Fruit fly (Drosophila melanogaster) whole organism, embryonic: ENCODE measurements around the gene FeCH.

Experiments
- ATbp ChIP-seq: fragments of 200-800 bp; sonication (Bioruptor generic); optimal IDR thresholded peaks from 2 replicates; lab custom pipeline; 2017; ENCODE audit warnings: missing biosample characterization, mild to moderate bottlenecking, missing genetic modification characterization, missing genetic modification reagents
- Abd-B ChIP-seq: fragments of 200-800 bp; sonication (Bioruptor generic); optimal IDR thresholded peaks from 2 replicates; lab custom pipeline; 2018; ENCODE audit warnings: missing biosample characterization, mild to moderate bottlenecking, missing genetic modification characterization, moderate library complexity
- CG10565 ChIP-seq: fragments of 200-800 bp; sonication (Bioruptor generic); optimal IDR thresholded peaks from 3 replicates; lab custom pipeline; 2016; ENCODE audit warnings: missing biosample characterization, mild to moderate bottlenecking, missing genetic modification characterization
- CG11504 ChIP-seq: fragments of 200-800 bp; sonication (Bioruptor generic); optimal IDR thresholded peaks from 3 replicates; lab custom pipeline; 2019; ENCODE audit warnings: missing biosample characterization, mild to moderate bottlenecking, missing genetic modification characterization, moderate library complexity
- CG11695 ChIP-seq: fragments of 200-800 bp; sonication (Bioruptor generic); IDR thresholded peaks from 3 replicates; pipeline ENCODE4 v1.3.6; 2022; ENCODE audit warnings: missing biosample characterization, missing genetic modification characterization
- CG12219 ChIP-seq: fragments of 200-800 bp; sonication (Bioruptor generic); optimal IDR thresholded peaks from 3 replicates; lab custom pipeline; 2018; ENCODE audit warnings: missing biosample characterization, mild to moderate bottlenecking, missing genetic modification characterization
- CG13424 ChIP-seq: fragments of 200-800 bp; sonication (Bioruptor generic); optimal IDR thresholded peaks from 2 replicates; lab custom pipeline; 2019; ENCODE audit warnings: missing biosample characterization, mild to moderate bottlenecking, missing genetic modification characterization, moderate library complexity
- CG15269 ChIP-seq: fragments of 200-800 bp; sonication (Bioruptor generic); optimal IDR thresholded peaks from 2 replicates; lab custom pipeline; 2018; ENCODE audit warnings: missing biosample characterization, mild to moderate bottlenecking, missing genetic modification characterization, moderate library complexity
- CG16779 ChIP-seq: fragments of 200-800 bp; sonication (Bioruptor generic); IDR thresholded peaks from 2 replicates; pipeline ENCODE4 v1.3.6; 2022; ENCODE audit warnings: missing biosample characterization, missing genetic modification characterization
- CG17829 ChIP-seq: fragments of 200-800 bp; optimal IDR thresholded peaks from 2 replicates; lab custom pipeline; 2019; ENCODE audit warnings: missing biosample characterization, mild to moderate bottlenecking, missing genetic modification characterization, moderate library complexity
- CG30431 ChIP-seq: fragments of 200-800 bp; sonication (Bioruptor generic); optimal IDR thresholded peaks from 2 replicates; lab custom pipeline; 2017; ENCODE audit warnings: missing biosample characterization, missing genetic modification characterization
- CG31388 ChIP-seq: fragments of 200-800 bp; sonication (Bioruptor generic); optimal IDR thresholded peaks from 2 replicates; lab custom pipeline; 2016; ENCODE audit warnings: missing biosample characterization, missing genetic modification characterization
- CG4360 ChIP-seq: fragments of 200-800 bp; sonication (Bioruptor generic); IDR thresholded peaks from 2 replicates; pipeline ENCODE4 v1.3.6; 2022; ENCODE audit warnings: missing biosample characterization, missing genetic modification characterization
- CG6254 ChIP-seq: fragments of 200-800 bp; sonication (Bioruptor generic); optimal IDR thresholded peaks from 3 replicates; lab custom pipeline; 2017; ENCODE audit warnings: mild to moderate bottlenecking, missing biosample characterization, missing genetic modification reagents, missing genetic modification characterization
- CG7372 ChIP-seq: fragments of 200-800 bp; sonication (Bioruptor generic); IDR thresholded peaks from 2 replicates; pipeline ENCODE4 v1.3.6; 2022; ENCODE audit warnings: missing biosample characterization, missing genetic modification characterization
- CG8089 ChIP-seq: fragments of 200-800 bp; sonication (Bioruptor generic); optimal IDR thresholded peaks from 3 replicates; lab custom pipeline; 2016; ENCODE audit warnings: missing biosample characterization, missing genetic modification characterization
- CG8359 ChIP-seq: fragments of 200-800 bp; sonication (Bioruptor generic); optimal IDR thresholded peaks from 2 replicates; lab custom pipeline; 2017; ENCODE audit warnings: missing biosample characterization, mild to moderate bottlenecking, missing genetic modification characterization, borderline replicate concordance
- CG9437 ChIP-seq: fragments of 200-800 bp; sonication (Bioruptor generic); optimal IDR thresholded peaks from 2 replicates; lab custom pipeline; 2018; ENCODE audit warnings: missing biosample characterization, mild to moderate bottlenecking, missing genetic modification characterization
- Dp ChIP-seq: fragments of 200-800 bp; sonication (Bioruptor generic); optimal IDR thresholded peaks from 2 replicates; lab custom pipeline; 2018; ENCODE audit warnings: missing biosample characterization, mild to moderate bottlenecking, missing genetic modification characterization, moderate library complexity
- E2f2 ChIP-seq: fragments of 200-800 bp; sonication (Bioruptor generic); IDR thresholded peaks from 2 replicates; pipeline ENCODE4 v1.3.6; 2022; ENCODE audit warnings: missing biosample characterization, missing genetic modification characterization
- ERR ChIP-seq: fragments of 200-800 bp; sonication (Bioruptor generic); optimal IDR thresholded peaks from 2 replicates; lab custom pipeline; 2016; ENCODE audit warnings: missing biosample characterization, missing genetic modification characterization
- Hr78 ChIP-seq, 2 experiments: fragments of 200-800 bp in 1 of 2; fragments of >200 bp in 1 of 2; sonication (Bioruptor generic) in 1 of 2; optimal IDR thresholded peaks; 2 replicates each; lab custom pipeline; 2017 to 2019; ENCODE audit warnings: missing biosample characterization in 2 of 2, missing genetic modification characterization in 2 of 2, mild to moderate bottlenecking in 1 of 2, moderate library complexity in 1 of 2
- Lpt ChIP-seq: fragments of >200 bp; optimal IDR thresholded peaks from 2 replicates; lab custom pipeline; 2018; ENCODE audit warnings: missing biosample characterization, missing genetic modification characterization
- Mad ChIP-seq: fragments of 200-800 bp; sonication (Bioruptor generic); optimal IDR thresholded peaks from 2 replicates; lab custom pipeline; 2016; ENCODE audit warnings: missing biosample characterization, missing genetic modification characterization
- NK7.1 ChIP-seq: fragments of 200-800 bp; sonication (Bioruptor generic); optimal IDR thresholded peaks from 3 replicates; lab custom pipeline; 2016; ENCODE audit warnings: missing biosample characterization, missing genetic modification characterization
- Optix ChIP-seq: fragments of 200-800 bp; sonication (Bioruptor generic); IDR thresholded peaks from 3 replicates; pipeline ENCODE4 v1.3.6; 2022; ENCODE audit warnings: missing biosample characterization, missing genetic modification characterization
- Ptx1 ChIP-seq: fragments of 200-800 bp; sonication (Bioruptor generic); IDR thresholded peaks from 2 replicates; pipeline ENCODE4 v1.3.6; 2022; ENCODE audit warnings: missing biosample characterization, missing genetic modification characterization
- Sox100B ChIP-seq: fragments of 200-800 bp; sonication (Bioruptor generic); optimal IDR thresholded peaks from 3 replicates; lab custom pipeline; 2018; ENCODE audit warnings: missing biosample characterization, mild to moderate bottlenecking, missing genetic modification characterization
- Stat92E ChIP-seq, 3 experiments: fragments of >200 bp in 2 of 3; fragments of 200-800 bp in 1 of 3; sonication (Bioruptor generic) in 1 of 3; optimal IDR thresholded peaks; 2 replicates each; lab custom pipeline; 2017 to 2019; ENCODE audit warnings: missing biosample characterization in 3 of 3, missing genetic modification characterization in 3 of 3, mild to moderate bottlenecking in 1 of 3, moderate library complexity in 1 of 3
- ash1 ChIP-seq: fragments of 200-800 bp; sonication (Bioruptor generic); optimal IDR thresholded peaks from 2 replicates; lab custom pipeline; 2018; ENCODE audit warnings: missing biosample characterization, mild to moderate bottlenecking, missing genetic modification characterization
- az2 ChIP-seq: fragments of 200-800 bp; sonication (Bioruptor generic); optimal IDR thresholded peaks from 3 replicates; lab custom pipeline; 2016; ENCODE audit warnings: missing biosample characterization, missing genetic modification characterization
- bbx ChIP-seq: fragments of 200-800 bp; sonication (Bioruptor generic); IDR thresholded peaks from 2 replicates; pipeline ENCODE4 v1.3.6; 2022; ENCODE audit warnings: missing biosample characterization, missing genetic modification characterization; ENCODE audit not compliant: partially characterized antibody
- br ChIP-seq: fragments of >200 bp; optimal IDR thresholded peaks from 2 replicates; lab custom pipeline; 2017
- cg ChIP-seq: fragments of 200-800 bp; sonication (Bioruptor generic); optimal IDR thresholded peaks from 3 replicates; lab custom pipeline; 2019; ENCODE audit warnings: missing biosample characterization, mild to moderate bottlenecking, missing genetic modification characterization, moderate library complexity
- chn ChIP-seq: fragments of 200-800 bp; sonication (Bioruptor generic); optimal IDR thresholded peaks from 2 replicates; lab custom pipeline; 2016; ENCODE audit warnings: missing biosample characterization, missing genetic modification characterization
- ftz-f1 ChIP-seq: fragments of 200-800 bp; sonication (Bioruptor generic); optimal IDR thresholded peaks from 2 replicates; lab custom pipeline; 2016; ENCODE audit warnings: missing biosample characterization, missing genetic modification characterization
- gfzf ChIP-seq: fragments of 200-800 bp; sonication (Bioruptor generic); optimal IDR thresholded peaks from 2 replicates; lab custom pipeline; 2016; ENCODE audit warnings: missing biosample characterization, mild to moderate bottlenecking, missing genetic modification characterization, moderate library complexity
- ken ChIP-seq: fragments of 200-800 bp; sonication (Bioruptor generic); IDR thresholded peaks from 3 replicates; pipeline ENCODE4 v1.3.6; 2022; ENCODE audit warnings: missing biosample characterization, missing genetic modification characterization
- lilli ChIP-seq: fragments of 200-800 bp; sonication (Bioruptor generic); optimal IDR thresholded peaks from 3 replicates; lab custom pipeline; 2016; ENCODE audit warnings: missing biosample characterization, missing genetic modification characterization
- pho ChIP-seq: fragments of 200-800 bp; sonication (Bioruptor generic); optimal IDR thresholded peaks from 2 replicates; lab custom pipeline; 2016; ENCODE audit warnings: missing biosample characterization, missing genetic modification characterization
- prd ChIP-seq, 3 experiments: fragments of >200 bp in 2 of 3; fragments of 200-800 bp in 1 of 3; sonication (Bioruptor generic) in 1 of 3; optimal IDR thresholded peaks in 2 of 3; IDR thresholded peaks in 1 of 3; 2 replicates in 2 of 3; 3 replicates in 1 of 3; pipeline versions ENCODE4 v1.3.6 to Lab custom; 2017 to 2022; ENCODE audit warnings: missing biosample characterization in 1 of 3, missing genetic modification characterization in 1 of 3
- pzg ChIP-seq: fragments of 200-800 bp; sonication (Bioruptor generic); optimal IDR thresholded peaks from 3 replicates; lab custom pipeline; 2018; ENCODE audit warnings: missing biosample characterization, mild to moderate bottlenecking, missing genetic modification characterization, moderate library complexity
- repo ChIP-seq: fragments of 200-800 bp; sonication (Bioruptor generic); optimal IDR thresholded peaks from 2 replicates; lab custom pipeline; 2016; ENCODE audit warnings: missing biosample characterization, missing genetic modification characterization
- sens-2 ChIP-seq: fragments of 200-800 bp; sonication (Bioruptor generic); IDR thresholded peaks from 2 replicates; pipeline ENCODE4 v1.3.6; 2022; ENCODE audit warnings: missing biosample characterization, missing genetic modification characterization
- so ChIP-seq: fragments of 200-800 bp; sonication (Bioruptor generic); IDR thresholded peaks from 3 replicates; pipeline ENCODE4 v1.3.6; 2022; ENCODE audit warnings: missing biosample characterization, missing genetic modification characterization
- ttk ChIP-seq: fragments of 200-800 bp; sonication (Bioruptor generic); IDR thresholded peaks from 2 replicates; pipeline ENCODE4 v2.1.2; 2022; ENCODE audit warnings: missing biosample characterization, missing genetic modification characterization
- tup ChIP-seq: fragments of 200-800 bp; sonication (Bioruptor generic); optimal IDR thresholded peaks from 2 replicates; lab custom pipeline; 2016; ENCODE audit warnings: missing biosample characterization, mild to moderate bottlenecking, missing genetic modification characterization, moderate library complexity
- usp ChIP-seq: fragments of >200 bp; optimal IDR thresholded peaks from 2 replicates; lab custom pipeline; 2017; ENCODE audit warnings: missing biosample characterization, missing genetic modification characterization
- yki ChIP-seq: fragments of >200 bp; optimal IDR thresholded peaks from 3 replicates; lab custom pipeline; 2018

FeCH gene

dm6 chr3R:31776583-31777362 is 35.3 kb downstream of the FeCH start, which contains the start of the genes CG2126 and faf (continued):
- TF ChIP-seq bbx (peak; percentile 26; the same call in 1 of the 2 replicates), CG16779 (no peak), CG30431 (peak; percentile 25), Abd-B (GFP tag; lab: Kevin White, UChicago) (peak; percentile 81), so (peak; percentile 37; the same call in 1 of the 3 replicates), CG11695 (peak; percentile 76; the same call in 2 of the 3 replicates), CG8089 (GFP tag; lab: Kevin White, UChicago) (peak; percentile 21), Ptx1 (peak; percentile 84), ash1 (GFP tag; lab: Kevin White, UChicago) (no peak), pzg (GFP tag; lab: Kevin White, UChicago) (peak; percentile 57), NK7.1 (GFP tag; lab: Kevin White, UChicago) (peak; percentile 42), ATbp (GFP tag; lab: Kevin White, UChicago) (no peak), CG12219 (GFP tag; lab: Kevin White, UChicago) (peak; percentile 33), Optix (GFP tag; lab: Robert Waterston, UW) (no peak; the same call in 2 of the 3 replicates), CG11504 (tag; lab: Kevin White, UChicago) (no peak), CG10565 (no peak), CG15269 (tag; lab: Kevin White, UChicago) (peak; percentile 84), E2f2 (GFP tag; lab: Robert Waterston, UW) (peak; percentile 51), gfzf (GFP tag; lab: Kevin White, UChicago) (peak; percentile 34), usp (GFP tag; lab: Kevin White, UChicago) (no peak), Dp (GFP tag; lab: Kevin White, UChicago) (peak; percentile 44), Hr78 (GFP tag; optimal IDR thresholded peaks at IDR 0.05; lab: Kevin White, UChicago) (no peak), CG17829 (tag; lab: Kevin White, UChicago) (peak; percentile 89), cg (GFP tag; lab: Kevin White, UChicago) (no peak), CG4360 (GFP tag; lab: Robert Waterston, UW) (0 out of 2 replicates have a peak, but pooled peaks have one; percentile 22), CG9437 (GFP tag; lab: Kevin White, UChicago) (peak; percentile 70), ken (peak; percentile 65; the same call in 1 of the 3 replicates), chn (peak; percentile 68), ttk (GFP tag; lab: Robert Waterston, UW) (peak; percentile 88), lilli (peak; percentile 73), br (no peak), CG31388 (GFP tag; lab: Kevin White, UChicago) (peak; percentile 48), CG6254 (GFP tag; lab: Kevin White, UChicago) (peak; percentile 26), ERR (no peak), yki (lab: Kevin White, UChicago) (no peak), Mad (GFP tag; lab: Kevin White, UChicago) (no peak), az2 (GFP tag; lab: Kevin White, UChicago) (peak; percentile 75), Stat92E (GFP tag; optimal IDR thresholded peaks at IDR 0.05; lab: Kevin White, UChicago) (no peak), CG13424 (tag; lab: Kevin White, UChicago) (peak; percentile 87), tup (no peak), Lpt (GFP tag; lab: Kevin White, UChicago) (no peak), CG8359 (GFP tag; lab: Kevin White, UChicago) (no peak), pho (GFP tag; lab: Kevin White, UChicago) (peak; percentile 65), repo (GFP tag; lab: Kevin White, UChicago) (peak; percentile 17), CG7372 (peak; percentile 57; the same call in 1 of the 2 replicates), sens-2 (GFP tag; lab: Robert Waterston, UW) (0 out of 2 replicates have a peak, but pooled peaks have one; percentile 51), ftz-f1 (GFP tag; lab: Kevin White, UChicago) (no peak), prd (optimal IDR thresholded peaks at IDR 0.05; lab: Kevin White, UChicago) (no peak), prd (GFP tag; IDR thresholded peaks at IDR 0.05; lab: Robert Waterston, UW) (peak; percentile 84), Sox100B (GFP tag; lab: Kevin White, UChicago) (peak; percentile 78)
